Worm (Caenorhabditis elegans) whole organism, L2 larva: Measurements from ENCODE around the gene srh-31.

ENCODE experiments used
- aly-2 ChIP-seq: fragments of 150-350 bp; optimal IDR thresholded peaks from 2 replicates; lab custom pipeline; 2014; ENCODE audit warnings: missing biosample characterization, missing genetic modification characterization
- ama-1 ChIP-seq: fragments of 150-350 bp; optimal IDR thresholded peaks from 2 replicates; lab custom pipeline; 2018; ENCODE audit warnings: inconsistent platforms
- elt-3 ChIP-seq: sonication (generic microtip); optimal IDR thresholded peaks from 2 replicates; lab custom pipeline; 2017; ENCODE audit warnings: missing biosample characterization, missing genetic modification characterization
- lsy-2 ChIP-seq, 2 experiments: fragments of 150-350 bp in 1 of 2; sonication (generic microtip) in 1 of 2; optimal IDR thresholded peaks; 2 replicates each; lab custom pipeline; 2014 to 2017; ENCODE audit warnings: missing biosample characterization in 2 of 2, missing genetic modification characterization in 2 of 2
- mbf-1 ChIP-seq: sonication (generic microtip); optimal IDR thresholded peaks from 2 replicates; lab custom pipeline; 2017; ENCODE audit warnings: missing biosample characterization, missing genetic modification characterization
- mdl-1 ChIP-seq, 2 experiments: fragments of 150-350 bp in 1 of 2; sonication (generic microtip) in 1 of 2; optimal IDR thresholded peaks; 2 replicates each; lab custom pipeline; 2017; ENCODE audit warnings: missing biosample characterization in 2 of 2, missing genetic modification characterization in 2 of 2
- nhr-11 ChIP-seq: fragments of 150-350 bp; optimal IDR thresholded peaks from 2 replicates; lab custom pipeline; 2014; ENCODE audit warnings: missing biosample characterization, missing genetic modification characterization
- nhr-237 ChIP-seq: fragments of 150-350 bp; optimal IDR thresholded peaks from 2 replicates; lab custom pipeline; 2014; ENCODE audit warnings: missing biosample characterization, missing genetic modification characterization
- nhr-25 ChIP-seq: fragments of 150-350 bp; sonication (generic microtip); optimal IDR thresholded peaks from 3 replicates; lab custom pipeline; 2014; ENCODE audit warnings: missing biosample characterization, missing genetic modification characterization
- skn-1 ChIP-seq: sonication (generic microtip); optimal IDR thresholded peaks from 2 replicates; lab custom pipeline; 2017; ENCODE audit warnings: missing biosample characterization, missing genetic modification characterization
- sma-3 ChIP-seq: sonication (generic microtip); optimal IDR thresholded peaks from 2 replicates; lab custom pipeline; 2016; ENCODE audit warnings: missing genetic modification reagents, missing genetic modification characterization, missing compliant biosample characterization
- snpc-4 ChIP-seq: fragments of 150-350 bp; optimal IDR thresholded peaks from 2 replicates; lab custom pipeline; 2014; ENCODE audit warnings: missing biosample characterization, missing genetic modification characterization
- unc-39 ChIP-seq: fragments of 150-350 bp; optimal IDR thresholded peaks from 2 replicates; lab custom pipeline; 2014; ENCODE audit warnings: missing biosample characterization, missing genetic modification characterization
- unc-62 ChIP-seq: fragments of 150-350 bp; optimal IDR thresholded peaks from 2 replicates; lab custom pipeline; 2014; ENCODE audit warnings: missing biosample characterization, missing genetic modification reagents, missing genetic modification characterization

DNA sequence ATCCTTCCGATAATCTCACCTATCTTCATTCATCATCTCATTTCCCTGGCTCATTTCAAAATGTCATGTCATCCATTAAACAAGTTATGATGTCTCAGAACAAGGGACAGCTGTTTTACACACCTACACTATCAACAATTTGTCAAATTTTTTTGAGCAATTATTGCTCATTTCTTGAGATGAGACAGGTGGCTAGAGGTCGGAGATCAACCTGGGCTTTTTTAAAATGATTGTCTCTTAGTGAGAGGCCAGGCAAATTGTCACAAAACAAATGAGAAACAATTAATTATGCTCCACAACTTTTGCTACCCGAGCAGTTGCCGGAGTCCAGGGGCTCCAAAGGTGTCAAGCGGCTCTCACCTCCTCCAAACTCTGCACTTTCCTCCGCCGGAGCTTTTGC is 21.6 kb downstream of the srh-31 start:
- TF ChIP-seq snpc-4 (tag; lab: Kevin White, UChicago) (no peak), mbf-1 (no peak), elt-3 (no peak), unc-39 (tag; lab: Kevin White, UChicago) (no peak), aly-2 (tag; lab: Kevin White, UChicago) (no peak), sma-3 (GFP tag; lab: Kevin White, UChicago) (no peak), skn-1 (tag; lab: Kevin White, UChicago) (no peak), lsy-2 (tag; optimal IDR thresholded peaks at IDR 0.05; lab: Kevin White, UChicago) (no peak), unc-62 (GFP tag; lab: Kevin White, UChicago) (no peak), nhr-237 (no peak), ama-1 (lab: Kevin White, UChicago) (no peak), nhr-11 (tag; lab: Kevin White, UChicago) (no peak), nhr-25 (tag; lab: Kevin White, UChicago) (no peak), mdl-1 (tag; optimal IDR thresholded peaks at IDR 0.05; lab: Kevin White, UChicago) (no peak)
